Worm (Caenorhabditis elegans): ENCODE results near the gene ZK682.7.

DNA sequence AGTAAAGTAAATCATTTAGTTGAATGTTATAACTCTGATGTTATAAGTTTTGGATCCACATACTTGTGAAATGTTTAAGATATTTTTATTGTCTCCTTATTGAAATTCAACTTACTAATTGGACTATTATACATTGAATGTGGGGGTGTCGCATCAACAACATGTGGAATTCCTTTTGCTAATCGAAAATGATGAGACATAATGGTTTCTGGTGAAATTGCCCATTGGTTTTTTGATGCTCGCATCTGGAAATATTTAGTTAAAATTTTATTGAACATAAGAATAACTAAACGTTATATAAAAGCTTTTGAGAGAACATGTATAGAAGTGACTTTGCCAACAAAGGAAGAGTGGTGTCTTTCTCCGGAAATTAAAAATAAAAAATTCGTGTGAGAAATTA lies at the start of gene ZK682.7:
- TF ChIP-seq tbx-37 (GFP tag; conservative IDR thresholded peaks at IDR 0.05) (no peak), tbx-11 (GFP tag; IDR thresholded peaks at IDR 0.05) (no peak), tra-4 (tag; optimal IDR thresholded peaks at IDR 0.05) (no peak), hmg-4 (GFP tag; optimal IDR thresholded peaks at IDR 0.05) (no peak), ama-1 (optimal IDR thresholded peaks at IDR 0.05) (no peak), ceh-13 (GFP tag; optimal IDR thresholded peaks at IDR 0.05) (no peak), ets-7 (tag; optimal IDR thresholded peaks at IDR 0.05) (no peak), scrt-1 (GFP tag; IDR thresholded peaks at IDR 0.05) (no peak), pes-1 (GFP tag; IDR thresholded peaks at IDR 0.05) (no peak), flt-1 (GFP tag; IDR thresholded peaks at IDR 0.05) (no peak), B0310.2 (tag; optimal IDR thresholded peaks at IDR 0.05) (no peak), hmbx-1 (tag; optimal IDR thresholded peaks at IDR 0.05) (no peak), sea-1 (GFP tag; conservative IDR thresholded peaks at IDR 0.05) (no peak)
